Worm (Caenorhabditis elegans) whole organism, late embryonic: ENCODE results near the gene nhr-125.
"Not testable (repeated sequence)": the region's sequence is repeated elsewhere in the genome, so short reads cannot be mapped to it uniquely, and the experiment has no call there.

ENCODE experiments used
- C38D4.7 ChIP-seq: fragments of 200-800 bp; sonication (Bioruptor generic); optimal IDR thresholded peaks from 2 replicates; lab custom pipeline; 2018; ENCODE audit warnings: mild to moderate bottlenecking, missing genetic modification characterization, moderate library complexity, missing compliant biosample characterization
- F13H6.1 ChIP-seq: sonication (generic microtip); optimal IDR thresholded peaks from 2 replicates; lab custom pipeline; 2016; ENCODE audit warnings: missing genetic modification characterization, missing compliant biosample characterization
- K09A11.1 ChIP-seq: sonication (generic microtip); optimal IDR thresholded peaks from 2 replicates; lab custom pipeline; 2017; ENCODE audit warnings: antibody characterized with exemption, mild to moderate bottlenecking, missing genetic modification characterization, missing compliant biosample characterization; ENCODE audit not compliant: insufficient read depth
- Y22D7AL.16 ChIP-seq: sonication (generic microtip); optimal IDR thresholded peaks from 2 replicates; lab custom pipeline; 2016; ENCODE audit warnings: missing genetic modification characterization, missing compliant biosample characterization
- ceh-2 ChIP-seq: sonication (generic microtip); optimal IDR thresholded peaks from 2 replicates; lab custom pipeline; 2016; ENCODE audit warnings: missing genotype, missing genetic modification characterization, missing compliant biosample characterization
- ceh-24 ChIP-seq: sonication (generic microtip); optimal IDR thresholded peaks from 2 replicates; lab custom pipeline; 2016; ENCODE audit warnings: mild to moderate bottlenecking, missing genetic modification characterization, missing compliant biosample characterization
- ceh-34 ChIP-seq: sonication (generic microtip); optimal IDR thresholded peaks from 2 replicates; lab custom pipeline; 2016; ENCODE audit warnings: mild to moderate bottlenecking, missing genetic modification characterization, missing compliant biosample characterization
- ceh-45 ChIP-seq: fragments of 200-800 bp; sonication (Bioruptor generic); IDR thresholded peaks from 2 replicates; pipeline ENCODE4 v1.3.6; 2022; ENCODE audit warnings: missing genetic modification reagents, missing genetic modification characterization, missing compliant biosample characterization
- ceh-48 ChIP-seq: sonication (generic microtip); optimal IDR thresholded peaks from 2 replicates; lab custom pipeline; 2016; ENCODE audit warnings: missing genetic modification characterization, inconsistent platforms, missing compliant biosample characterization
- ceh-9 ChIP-seq: sonication (generic microtip); optimal IDR thresholded peaks from 2 replicates; lab custom pipeline; 2016; ENCODE audit warnings: mild to moderate bottlenecking, missing genetic modification characterization, inconsistent platforms, missing compliant biosample characterization
- che-1 ChIP-seq: sonication (generic microtip); optimal IDR thresholded peaks from 2 replicates; lab custom pipeline; 2016; ENCODE audit warnings: mild to moderate bottlenecking, missing genetic modification characterization, missing compliant biosample characterization
- dve-1 ChIP-seq: sonication (generic microtip); optimal IDR thresholded peaks from 2 replicates; lab custom pipeline; 2017; ENCODE audit warnings: antibody characterized with exemption, mild to moderate bottlenecking, missing genetic modification characterization, missing compliant biosample characterization
- ets-4 ChIP-seq: sonication (generic microtip); optimal IDR thresholded peaks from 2 replicates; lab custom pipeline; 2016; ENCODE audit warnings: missing genetic modification characterization, missing compliant biosample characterization
- eyg-1 ChIP-seq: sonication (generic microtip); optimal IDR thresholded peaks from 2 replicates; lab custom pipeline; 2016; ENCODE audit warnings: missing genotype, missing genetic modification characterization, missing compliant biosample characterization
- hlh-13 ChIP-seq: fragments of 200-800 bp; sonication (Bioruptor generic); optimal IDR thresholded peaks from 2 replicates; lab custom pipeline; 2018; ENCODE audit warnings: mild to moderate bottlenecking, missing genetic modification characterization, missing compliant biosample characterization
- hlh-30 ChIP-seq: sonication (generic microtip); optimal IDR thresholded peaks from 2 replicates; lab custom pipeline; 2017; ENCODE audit warnings: antibody characterized with exemption, missing genetic modification characterization, missing compliant biosample characterization; ENCODE audit not compliant: insufficient read depth
- hlh-8 ChIP-seq: sonication (generic microtip); optimal IDR thresholded peaks from 2 replicates; lab custom pipeline; 2016; ENCODE audit warnings: missing genotype, missing genetic modification characterization, missing compliant biosample characterization
- lin-11 ChIP-seq: fragments of 200-800 bp; sonication (Bioruptor generic); optimal IDR thresholded peaks from 2 replicates; lab custom pipeline; 2018; ENCODE audit warnings: mild to moderate bottlenecking, missing genetic modification characterization, missing compliant biosample characterization
- mec-3 ChIP-seq: sonication (generic microtip); optimal IDR thresholded peaks from 2 replicates; lab custom pipeline; 2016; ENCODE audit warnings: borderline replicate concordance, missing genetic modification characterization, missing compliant biosample characterization
- nhr-232 ChIP-seq: sonication (generic microtip); optimal IDR thresholded peaks from 2 replicates; lab custom pipeline; 2016; ENCODE audit warnings: missing genetic modification characterization, missing compliant biosample characterization
- npax-4 ChIP-seq: sonication (generic microtip); optimal IDR thresholded peaks from 2 replicates; lab custom pipeline; 2016; ENCODE audit warnings: missing genetic modification characterization, missing compliant biosample characterization
- pat-9 ChIP-seq: fragments of 200-800 bp; sonication (Bioruptor generic); optimal IDR thresholded peaks from 2 replicates; lab custom pipeline; 2018; ENCODE audit warnings: mild to moderate bottlenecking, missing genetic modification characterization, moderate library complexity, missing compliant biosample characterization
- pax-1 ChIP-seq: fragments of 150-350 bp; optimal IDR thresholded peaks from 2 replicates; lab custom pipeline; 2014; ENCODE audit warnings: missing biosample characterization, missing genetic modification characterization
- pha-4 ChIP-seq: fragments of 150-350 bp; optimal IDR thresholded peaks from 2 replicates; lab custom pipeline; 2018; ENCODE audit warnings: missing biosample characterization, missing genetic modification reagents, missing genetic modification characterization
- pros-1 ChIP-seq: fragments of 150-350 bp; optimal IDR thresholded peaks from 2 replicates; lab custom pipeline; 2014; ENCODE audit warnings: missing biosample characterization, missing genetic modification reagents, missing genetic modification characterization
- sdc-2 ChIP-seq: sonication (generic microtip); optimal IDR thresholded peaks from 2 replicates; lab custom pipeline; 2016; ENCODE audit warnings: missing genotype, missing genetic modification characterization, missing compliant biosample characterization
- unc-3 ChIP-seq, 2 experiments: fragments of 200-800 bp in 1 of 2; sonication (Bioruptor generic) in 1 of 2; sonication (generic microtip) in 1 of 2; conservative IDR thresholded peaks in 1 of 2; optimal IDR thresholded peaks in 1 of 2; 2 replicates each; pipeline versions ENCODE4 v1.3.6 to Lab custom; 2016 to 2022; ENCODE audit warnings: missing compliant biosample characterization in 2 of 2, missing genetic modification characterization in 2 of 2, missing genetic modification reagents in 1 of 2
- unc-55 ChIP-seq: sonication (generic microtip); optimal IDR thresholded peaks from 2 replicates; lab custom pipeline; 2017; ENCODE audit warnings: missing biosample characterization, missing genetic modification reagents, missing genetic modification characterization
- unc-86 ChIP-seq: sonication (generic microtip); optimal IDR thresholded peaks from 2 replicates; lab custom pipeline; 2016; ENCODE audit warnings: missing genetic modification characterization, missing compliant biosample characterization
- zip-5 ChIP-seq: sonication (generic microtip); optimal IDR thresholded peaks from 2 replicates; lab custom pipeline; 2016; ENCODE audit warnings: missing genetic modification characterization, missing compliant biosample characterization

The nhr-125 gene

ce11 chrV:4336462-4336861 lies 11.1 kb upstream of the nhr-125 start, which contains the start of gene irld-1:
Gene irld-1 (plus strand): TSS chrV:4336762.
- TF ChIP-seq pax-1 (tag; lab: Kevin White, UChicago); ceh-48; eyg-1 (tag; lab: Kevin White, UChicago): not testable (repeated sequence)

DNA sequence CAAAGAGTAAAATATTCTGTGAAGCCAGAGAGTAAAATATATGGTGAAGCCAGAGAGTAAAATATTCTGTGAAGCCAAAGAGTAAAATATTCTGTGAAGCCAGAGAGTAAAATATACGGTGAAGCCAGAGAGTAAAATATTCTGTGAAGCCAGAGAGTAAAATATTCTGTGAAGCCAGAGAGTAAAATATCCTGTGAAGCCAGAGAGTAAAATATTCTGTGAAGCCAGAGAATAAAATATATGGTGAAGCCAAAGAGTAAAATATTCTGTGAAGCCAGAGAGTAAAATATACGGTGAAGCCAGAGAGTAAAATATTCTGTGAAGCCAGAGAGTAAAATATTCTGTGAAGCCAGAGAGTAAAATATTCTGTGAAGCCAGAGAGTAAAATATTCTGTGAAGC lies 8.2 kb upstream of the nhr-125 start:
- TF ChIP-seq ceh-45 (GFP tag; lab: Robert Waterston, UW): 0 out of 2 replicates have a peak, but pooled peaks have one; percentile 26
- 0 out of 2 replicates have a peak, but pooled peaks have one; percentile 33 for TF ChIP-seq unc-3 (GFP tag; conservative IDR thresholded peaks at IDR 0.05; lab: Robert Waterston, UW)
- not testable (repeated sequence) for TF ChIP-seq unc-3 (tag; optimal IDR thresholded peaks at IDR 0.05; lab: Kevin White, UChicago)

DNA sequence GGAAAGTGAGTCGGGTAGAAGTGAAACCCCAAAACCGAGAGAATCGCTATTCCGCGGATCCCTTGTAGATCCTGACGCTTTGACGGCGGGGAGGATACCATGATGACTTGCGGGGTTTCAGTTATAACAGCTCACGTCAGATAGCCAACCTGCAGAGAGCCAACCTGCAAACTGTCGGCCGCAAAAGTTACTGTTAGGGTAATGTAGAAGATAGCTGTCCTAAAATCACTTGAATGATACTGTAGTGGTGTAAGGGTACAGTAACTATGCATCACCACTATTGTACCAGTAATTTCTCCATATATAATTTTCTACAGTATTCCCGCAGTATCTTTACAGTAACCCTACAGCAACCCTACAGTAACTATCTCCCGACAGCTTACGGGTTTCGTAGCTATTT lies 7.1 kb upstream of the nhr-125 start, which contains the start of gene oac-12:
TSS of gene oac-12 (minus strand) at position 101 of the 400 bp plus-strand sequence.
- TF ChIP-seq mec-3 (tag; lab: Kevin White, UChicago) (no peak), ceh-48 (no peak), nhr-232 (tag; lab: Kevin White, UChicago) (no peak), pha-4 (tag; lab: Kevin White, UChicago) (no peak), ets-4 (no peak), ceh-45 (GFP tag; lab: Robert Waterston, UW) (no peak), unc-55 (GFP tag; lab: Kevin White, UChicago) (no peak), ceh-34 (tag; lab: Kevin White, UChicago) (no peak), che-1 (tag; lab: Kevin White, UChicago) (no peak), eyg-1 (tag; lab: Kevin White, UChicago) (no peak), lin-11 (no peak), hlh-13 (GFP tag; lab: Kevin White, UChicago) (no peak), F13H6.1 (tag; lab: Kevin White, UChicago) (no peak), zip-5 (tag; lab: Kevin White, UChicago) (no peak), unc-86 (tag; lab: Kevin White, UChicago) (no peak), hlh-8 (tag; lab: Kevin White, UChicago) (no peak), K09A11.1 (tag; lab: Kevin White, UChicago) (no peak)
- TF ChIP-seq, all 69 proteins: peak for 0

DNA sequence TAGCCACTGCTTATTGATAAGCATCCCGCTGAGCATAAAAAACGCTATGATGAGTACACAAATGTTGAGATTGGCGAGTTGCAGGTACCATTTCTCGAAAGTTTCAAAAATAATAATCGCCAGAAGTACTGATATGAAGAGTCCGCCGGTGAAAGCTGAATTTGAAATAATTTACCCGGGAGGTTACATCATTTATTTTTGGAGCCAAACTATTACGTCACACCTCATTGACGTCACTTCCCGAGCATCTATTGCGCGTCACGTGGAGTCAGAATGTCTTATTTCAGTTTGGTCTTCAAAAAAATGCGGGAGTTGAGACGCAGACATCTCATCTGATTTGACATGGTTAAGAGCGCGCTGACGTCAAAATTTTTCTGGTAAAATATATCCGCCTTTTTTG lies 5.5 kb upstream of the nhr-125 start:
- TF ChIP-seq sdc-2 (no peak), unc-3 (GFP tag; conservative IDR thresholded peaks at IDR 0.05; lab: Robert Waterston, UW) (no peak), unc-3 (tag; optimal IDR thresholded peaks at IDR 0.05; lab: Kevin White, UChicago) (no peak), ceh-9 (no peak), pat-9 (tag; lab: Kevin White, UChicago) (no peak), C38D4.7 (GFP tag; lab: Kevin White, UChicago) (no peak), pros-1 (tag; lab: Kevin White, UChicago) (no peak), hlh-8 (tag; lab: Kevin White, UChicago) (no peak), mec-3 (tag; lab: Kevin White, UChicago) (no peak), npax-4 (no peak), hlh-30 (tag; lab: Kevin White, UChicago) (no peak), dve-1 (tag; lab: Kevin White, UChicago) (no peak), Y22D7AL.16 (tag; lab: Kevin White, UChicago) (no peak), ceh-24 (no peak)

DNA sequence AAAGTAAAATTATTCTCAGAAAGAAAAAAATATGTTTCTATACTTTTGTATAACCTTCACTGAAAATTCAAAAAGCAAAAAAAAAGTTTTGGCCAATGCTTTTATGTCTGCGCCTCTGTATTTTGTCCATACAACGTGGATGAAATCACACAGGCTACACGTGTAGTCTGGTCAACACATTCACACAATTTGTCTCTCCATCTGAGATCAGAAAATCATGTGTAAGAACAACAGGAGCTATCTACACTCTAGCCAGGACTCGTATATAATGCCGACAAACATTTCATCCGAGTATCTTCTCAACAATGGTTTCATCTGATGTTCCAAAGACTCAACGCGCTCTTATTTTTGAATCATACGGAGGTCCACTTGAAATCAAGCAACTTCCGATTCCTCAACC lies 1.5 kb upstream of the nhr-125 start, which contains the start of gene D2063.1:
TSS of gene D2063.1 (plus strand) at position 281 of the 400 bp plus-strand sequence.
- TF ChIP-seq ceh-24: no peak
- TF ChIP-seq unc-55 (GFP tag; lab: Kevin White, UChicago): peak; percentile 49
- TF ChIP-seq ceh-2 (tag; lab: Kevin White, UChicago): no peak
